Worm (Caenorhabditis elegans) whole organism, young adult: Measurements from ENCODE around the gene atg-16.2.

Experiments used
- F22D6.2 ChIP-seq: sonication (generic microtip); optimal IDR thresholded peaks from 2 replicates; lab custom pipeline; 2016; ENCODE audit warnings: mild to moderate bottlenecking, missing genetic modification characterization, missing compliant biosample characterization
- F52B5.7 ChIP-seq: sonication (generic microtip); optimal IDR thresholded peaks from 2 replicates; lab custom pipeline; 2016; ENCODE audit warnings: mild to moderate bottlenecking, missing genetic modification characterization, missing compliant biosample characterization
- Y53G8AR.9 ChIP-seq: fragments of 200-800 bp; sonication (Bioruptor generic); conservative IDR thresholded peaks from 2 replicates; pipeline ENCODE4 v1.3.6; 2022; ENCODE audit warnings: missing genetic modification reagents, missing genetic modification characterization, missing compliant biosample characterization
- ceh-100 ChIP-seq: fragments of 200-800 bp; sonication (Bioruptor generic); IDR thresholded peaks from 2 replicates; pipeline ENCODE4 v1.3.6; 2022; ENCODE audit warnings: missing genetic modification reagents, missing genetic modification characterization, missing compliant biosample characterization
- ekl-4 ChIP-seq: fragments of 200-800 bp; sonication (Bioruptor generic); IDR thresholded peaks from 2 replicates; pipeline ENCODE4 v1.3.6; 2022; ENCODE audit warnings: missing genetic modification reagents, missing genetic modification characterization, missing compliant biosample characterization
- him-1 ChIP-seq: sonication (generic microtip); optimal IDR thresholded peaks from 2 replicates; lab custom pipeline; 2016; ENCODE audit warnings: missing genotype, missing genetic modification reagents, missing genetic modification characterization, missing compliant biosample characterization
- lir-1 ChIP-seq: fragments of 200-800 bp; sonication (Bioruptor generic); conservative IDR thresholded peaks from 2 replicates; pipeline ENCODE4 v1.3.6; 2022; ENCODE audit warnings: missing genetic modification reagents, missing genetic modification characterization, missing compliant biosample characterization
- nhr-179 ChIP-seq: sonication (generic microtip); optimal IDR thresholded peaks from 2 replicates; lab custom pipeline; 2016; ENCODE audit warnings: mild to moderate bottlenecking, missing genetic modification characterization, missing compliant biosample characterization
- nhr-80 ChIP-seq: sonication (generic microtip); optimal IDR thresholded peaks from 2 replicates; lab custom pipeline; 2016; ENCODE audit warnings: missing genetic modification characterization, missing compliant biosample characterization
- sea-2 ChIP-seq: fragments of 200-800 bp; sonication (Bioruptor generic); IDR thresholded peaks from 2 replicates; pipeline ENCODE4 v1.3.6; 2022; ENCODE audit warnings: missing genetic modification characterization, missing compliant biosample characterization
- unc-62 ChIP-seq: fragments of 150-350 bp; optimal IDR thresholded peaks from 2 replicates; lab custom pipeline; 2014; ENCODE audit warnings: missing biosample characterization, missing genetic modification reagents, missing genetic modification characterization

ce11 chrII:6448656-6449055 lies 4.5 kb downstream of the atg-16.2 start:
- TF ChIP-seq lir-1 (GFP tag; lab: Robert Waterston, UW) (no peak), F22D6.2 (tag; lab: Kevin White, UChicago) (no peak), nhr-179 (tag; lab: Kevin White, UChicago) (no peak), Y53G8AR.9 (GFP tag; lab: Robert Waterston, UW) (no peak), him-1 (tag; lab: Kevin White, UChicago) (no peak), ceh-100 (GFP tag; lab: Robert Waterston, UW) (no peak), sea-2 (GFP tag; lab: Robert Waterston, UW) (no peak), F52B5.7 (tag; lab: Kevin White, UChicago) (no peak), ekl-4 (GFP tag; lab: Robert Waterston, UW) (no peak), nhr-80 (peak; percentile 58), unc-62 (GFP tag; lab: Kevin White, UChicago) (no peak)
